Fruit fly (Drosophila melanogaster) whole organism, pupa: ENCODE measurements around the gene CG18473.

Experiments
- EcR ChIP-seq: fragments of 200-800 bp; sonication (Bioruptor generic); optimal IDR thresholded peaks from 3 replicates; lab custom pipeline; 2019; ENCODE audit warnings: missing biosample characterization, missing genetic modification characterization, mild to moderate bottlenecking, moderate library complexity, missing genetic modification reagents
- fd96Ca ChIP-seq: fragments of 200-800 bp; sonication (Bioruptor generic); IDR thresholded peaks from 3 replicates; pipeline ENCODE4 v1.3.6; 2022; ENCODE audit warnings: missing biosample characterization, missing genetic modification characterization
- rn ChIP-seq: fragments of 200-800 bp; sonication (Bioruptor generic); IDR thresholded peaks from 2 replicates; pipeline ENCODE4 v1.3.6; 2022; ENCODE audit warnings: missing biosample characterization, missing genetic modification characterization

DNA sequence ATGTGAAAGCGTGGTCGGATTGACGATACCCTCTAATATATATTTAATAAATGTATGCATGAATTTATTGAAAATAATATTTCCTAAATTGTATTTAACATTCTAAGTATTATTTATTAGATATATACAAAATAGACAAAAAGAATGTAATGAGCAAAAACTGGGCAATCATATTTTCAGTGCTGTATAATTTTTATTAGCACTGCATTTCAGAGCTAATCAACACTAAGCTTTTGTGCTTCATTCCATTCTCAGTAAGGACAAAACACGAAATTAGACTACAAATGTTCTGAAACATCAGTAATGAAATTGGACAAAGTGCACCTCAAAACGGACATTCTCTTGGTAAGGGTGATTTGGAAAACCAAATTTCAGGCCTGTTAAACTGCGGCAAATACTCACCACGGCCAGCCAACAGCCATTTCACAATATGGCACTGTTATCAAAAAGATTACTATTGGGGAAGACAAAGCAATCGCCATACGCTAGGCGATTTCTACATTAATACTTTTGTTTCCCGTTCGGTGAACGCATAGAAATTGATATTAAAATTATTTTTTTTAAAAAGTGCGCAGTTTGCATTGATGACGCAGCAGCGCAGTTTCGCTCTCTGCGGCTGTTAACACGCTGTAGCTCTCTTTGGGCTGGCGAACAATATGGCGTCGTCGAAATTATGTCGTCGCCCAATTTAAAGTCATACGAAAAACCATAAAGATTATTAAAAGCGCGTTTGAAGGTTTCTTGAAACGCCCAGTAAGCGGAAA lies 22.5 kb upstream of the CG18473 start:
- TF ChIP-seq rn (peak; percentile 35; the same call in 1 of the 2 replicates), EcR (GFP tag; lab: Kevin White, UChicago) (no peak), fd96Ca (peak; percentile 74; the same call in 2 of the 3 replicates)
